Worm (Caenorhabditis elegans) whole organism, late embryonic: ENCODE results near the gene F22E12.3.

Experiments used
- ahr-1 ChIP-seq: sonication (generic microtip); optimal IDR thresholded peaks from 2 replicates; lab custom pipeline; 2016; ENCODE audit warnings: missing genetic modification characterization, missing compliant biosample characterization
- elt-4 ChIP-seq: sonication (generic microtip); optimal IDR thresholded peaks from 2 replicates; lab custom pipeline; 2016; ENCODE audit warnings: missing genetic modification characterization, missing compliant biosample characterization
- hlh-13 ChIP-seq: fragments of 200-800 bp; sonication (Bioruptor generic); optimal IDR thresholded peaks from 2 replicates; lab custom pipeline; 2018; ENCODE audit warnings: mild to moderate bottlenecking, missing genetic modification characterization, missing compliant biosample characterization
- madf-2 ChIP-seq: sonication (generic microtip); optimal IDR thresholded peaks from 2 replicates; lab custom pipeline; 2017; ENCODE audit warnings: missing genetic modification characterization, missing compliant biosample characterization
- nhr-11 ChIP-seq: fragments of 150-350 bp; optimal IDR thresholded peaks from 2 replicates; lab custom pipeline; 2014; ENCODE audit warnings: missing biosample characterization, missing genetic modification characterization
- pqm-1 ChIP-seq: sonication (generic microtip); optimal IDR thresholded peaks from 2 replicates; lab custom pipeline; 2016; ENCODE audit warnings: missing genetic modification characterization, missing compliant biosample characterization
- unc-3 ChIP-seq, 2 experiments: fragments of 200-800 bp in 1 of 2; sonication (Bioruptor generic) in 1 of 2; sonication (generic microtip) in 1 of 2; conservative IDR thresholded peaks in 1 of 2; optimal IDR thresholded peaks in 1 of 2; 2 replicates each; pipeline versions ENCODE4 v1.3.6 to Lab custom; 2016 to 2022; ENCODE audit warnings: missing compliant biosample characterization in 2 of 2, missing genetic modification characterization in 2 of 2, missing genetic modification reagents in 1 of 2

DNA sequence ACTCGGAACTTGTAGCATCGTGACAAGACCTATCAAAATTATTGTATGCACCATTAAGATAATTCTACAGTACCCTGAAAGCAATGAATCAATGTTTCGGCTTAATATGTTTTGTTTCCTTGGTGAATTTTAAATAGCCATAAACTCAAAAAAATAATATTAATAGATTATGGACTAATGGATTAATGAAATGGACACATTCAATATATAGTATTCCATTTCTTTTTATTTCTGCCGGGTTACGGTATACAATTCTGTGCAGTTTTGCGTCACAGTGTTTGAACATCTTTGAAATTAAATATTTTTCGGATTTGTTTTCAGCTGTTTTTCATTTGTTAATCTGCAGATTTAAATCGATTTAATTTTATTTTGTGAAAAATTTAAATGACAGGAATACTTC, 26.6 kb downstream of the F22E12.3 start, which contains the start of gene set-22:
- TF ChIP-seq ahr-1 (tag; lab: Kevin White, UChicago) (no peak), elt-4 (no peak), madf-2 (tag; lab: Kevin White, UChicago) (no peak), nhr-11 (tag; lab: Kevin White, UChicago) (no peak), unc-3 (GFP tag; conservative IDR thresholded peaks at IDR 0.05; lab: Robert Waterston, UW) (no peak), unc-3 (tag; optimal IDR thresholded peaks at IDR 0.05; lab: Kevin White, UChicago) (no peak), pqm-1 (tag; lab: Kevin White, UChicago) (no peak), hlh-13 (GFP tag; lab: Kevin White, UChicago) (no peak)
